Fruit fly (Drosophila melanogaster) whole organism, pupa: ENCODE measurements around the gene MED28.

Experiments used
- CG12605 ChIP-seq: fragments of 200-800 bp; sonication (Bioruptor generic); IDR thresholded peaks from 2 replicates; pipeline ENCODE4 v1.3.6; 2022; ENCODE audit warnings: missing biosample characterization, missing genetic modification characterization
- CG13204 ChIP-seq: fragments of 200-800 bp; sonication (Bioruptor generic); optimal IDR thresholded peaks from 2 replicates; lab custom pipeline; 2018; ENCODE audit warnings: missing biosample characterization, mild to moderate bottlenecking, missing genetic modification characterization, moderate library complexity
- CG17806 ChIP-seq: fragments of 200-800 bp; sonication (Bioruptor generic); optimal IDR thresholded peaks from 2 replicates; lab custom pipeline; 2018; ENCODE audit warnings: missing biosample characterization, mild to moderate bottlenecking, missing genetic modification characterization, moderate library complexity
- CG32121 ChIP-seq: fragments of 200-800 bp; sonication (Bioruptor generic); IDR thresholded peaks from 2 replicates; pipeline ENCODE4 v1.3.6; 2022; ENCODE audit warnings: missing biosample characterization, missing genetic modification characterization

DNA sequence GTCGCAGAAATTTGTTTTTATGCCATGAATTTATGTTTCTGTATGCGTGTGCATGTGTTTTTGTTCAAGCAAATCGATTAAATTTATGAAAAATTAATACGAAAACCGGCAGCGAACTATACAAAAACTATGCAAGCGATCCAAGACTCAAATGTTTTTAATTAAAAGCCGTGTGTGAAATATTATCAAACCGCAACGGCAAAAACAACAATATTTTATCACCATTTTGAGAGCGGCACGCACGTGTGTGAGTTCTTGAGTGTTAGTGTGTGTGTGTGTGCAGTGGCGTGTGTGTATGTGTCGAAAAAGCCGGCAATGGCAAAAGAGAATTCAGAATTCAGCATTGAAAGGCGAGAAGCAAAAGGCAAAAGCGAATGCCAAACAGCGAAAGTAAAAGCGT is 41.8 kb downstream of the MED28 start:
- TF ChIP-seq CG12605 (GFP tag; lab: Robert Waterston, UW) (no peak), CG17806 (tag; lab: Kevin White, UChicago) (no peak), CG32121 (no peak), CG13204 (GFP tag; lab: Kevin White, UChicago) (no peak)
